Fruit fly (Drosophila melanogaster): ENCODE data around the gene Zcchc7.

DNA sequence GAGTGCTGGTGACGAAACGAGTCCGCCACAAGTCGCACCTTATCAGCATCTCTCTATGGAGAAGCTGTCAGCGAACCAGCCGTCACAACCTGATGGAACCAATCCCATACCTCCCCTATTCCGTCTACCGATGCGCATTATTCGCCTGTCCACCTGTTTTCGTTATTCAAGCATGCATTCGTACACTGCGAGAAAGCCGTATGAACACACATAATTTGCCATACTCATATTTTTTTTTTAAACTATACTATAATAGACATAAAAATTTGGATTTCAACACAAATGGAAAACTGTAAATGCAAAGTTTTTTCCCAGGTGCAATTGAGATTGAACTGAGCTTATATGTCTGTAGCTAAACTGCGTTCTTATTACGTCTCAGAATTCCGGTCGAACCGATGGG, 48.6 kb upstream of the Zcchc7 start:
- TF ChIP-seq ttk (optimal IDR thresholded peaks at IDR 0.05) (no peak), h (optimal IDR thresholded peaks at IDR 0.05) (no peak), Sin3A (optimal IDR thresholded peaks at IDR 0.05) (no peak)

Data from Kc167 (cell line).